Worm (Caenorhabditis elegans): ENCODE data around the gene abts-3.

Gene abts-3

DNA sequence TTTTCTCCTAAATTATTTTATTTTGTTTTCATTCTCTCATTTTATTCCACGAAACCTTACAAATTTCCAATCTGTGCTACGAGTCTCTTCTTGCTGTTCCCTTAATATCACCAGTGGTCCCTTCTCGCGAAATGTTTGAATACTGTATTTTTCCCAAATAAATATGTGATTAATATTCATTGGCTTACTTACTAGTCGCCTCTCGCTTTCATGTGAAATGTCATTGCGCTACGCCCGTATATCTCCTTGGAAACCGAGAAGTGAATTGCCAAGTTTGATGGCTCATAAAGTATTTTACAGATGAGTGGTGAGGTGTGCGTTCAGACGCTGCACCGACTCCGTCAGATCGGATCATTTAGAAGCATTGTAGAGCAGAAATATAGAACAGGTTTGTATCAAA lies 7.4 kb upstream of the abts-3 start, which contains the start of gene rars-2:
Gene rars-2, plus strand, starts transcription at position 301 of the 400 bp plus-strand sequence.
- TF ChIP-seq mdl-1 (tag; optimal IDR thresholded peaks at IDR 0.05) (no peak), fkh-8 (tag; optimal IDR thresholded peaks at IDR 0.05) (no peak), C04F5.9 (tag; optimal IDR thresholded peaks at IDR 0.05) (no peak), tlp-1 (tag; optimal IDR thresholded peaks at IDR 0.05) (no peak), zag-1 (tag; optimal IDR thresholded peaks at IDR 0.05) (no peak), unc-30 (tag; optimal IDR thresholded peaks at IDR 0.05) (no peak), nhr-76 (tag; optimal IDR thresholded peaks at IDR 0.05) (no peak), hpl-2 (GFP tag; optimal IDR thresholded peaks at IDR 0.05) (no peak), unc-130 (tag; optimal IDR thresholded peaks at IDR 0.05) (no peak), sup-37 (GFP tag; optimal IDR thresholded peaks at IDR 0.05) (no peak), nhr-71 (tag; optimal IDR thresholded peaks at IDR 0.05) (no peak), efl-3 (GFP tag; optimal IDR thresholded peaks at IDR 0.05) (no peak), ceh-8 (GFP tag; optimal IDR thresholded peaks at IDR 0.05) (no peak), sox-4 (tag; optimal IDR thresholded peaks at IDR 0.05) (no peak), C16A3.4 (tag; optimal IDR thresholded peaks at IDR 0.05) (no peak), rnt-1 (tag; optimal IDR thresholded peaks at IDR 0.05) (no peak), alr-1 (tag; optimal IDR thresholded peaks at IDR 0.05; ENCODE audit: borderline replicate concordance) (no peak)

DNA sequence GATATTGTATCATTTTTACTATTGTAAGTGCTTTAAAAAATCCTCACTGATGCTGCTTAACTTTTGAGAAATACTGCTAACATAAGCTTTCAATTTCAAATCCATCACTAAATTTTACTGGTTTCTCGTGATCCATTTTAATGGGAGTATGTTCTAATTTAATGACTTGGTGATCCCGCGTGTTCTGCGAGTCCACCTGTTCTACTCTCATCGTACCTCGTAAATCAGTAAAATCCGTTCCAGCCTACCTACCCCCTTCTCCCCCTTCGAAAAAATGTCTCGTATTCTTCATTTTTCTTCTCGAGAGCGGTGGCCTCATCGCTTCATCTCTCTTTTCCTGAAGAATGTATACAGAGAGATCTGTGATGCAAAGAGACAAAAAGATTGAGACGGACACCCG lies 2.8 kb downstream of the abts-3 start:
- TF ChIP-seq unc-130 (tag; optimal IDR thresholded peaks at IDR 0.05) (no peak), fkh-4 (tag; optimal IDR thresholded peaks at IDR 0.05; ENCODE audit: borderline replicate concordance) (no peak), mep-1 (tag; optimal IDR thresholded peaks at IDR 0.05) (no peak), egl-27 (tag; optimal IDR thresholded peaks at IDR 0.05) (no peak), snu-23 (GFP tag; optimal IDR thresholded peaks at IDR 0.05) (no peak), C16A3.4 (tag; optimal IDR thresholded peaks at IDR 0.05) (no peak), blmp-1 (tag; optimal IDR thresholded peaks at IDR 0.05) (no peak), nhr-237 (tag; optimal IDR thresholded peaks at IDR 0.05) (no peak), lin-15B (tag; optimal IDR thresholded peaks at IDR 0.05) (no peak), nhr-71 (tag; optimal IDR thresholded peaks at IDR 0.05) (no peak), lin-35 (GFP tag; optimal IDR thresholded peaks at IDR 0.05) (no peak), efl-3 (GFP tag; optimal IDR thresholded peaks at IDR 0.05) (no peak), mef-2 (tag; optimal IDR thresholded peaks at IDR 0.05) (no peak)

- TF ChIP-seq mep-1 (tag; optimal IDR thresholded peaks at IDR 0.05) (peak; percentile 33), snu-23 (GFP tag; optimal IDR thresholded peaks at IDR 0.05) (peak; percentile 10), lin-14 (GFP tag; optimal IDR thresholded peaks at IDR 0.05) (peak; percentile 50), nhr-71 (tag; optimal IDR thresholded peaks at IDR 0.05) (no peak), rnt-1 (tag; optimal IDR thresholded peaks at IDR 0.05) (peak; percentile 48)
Observed at ce11 chrII:6136712-6137111, 4.0 kb downstream of the abts-3 start.

- no peak for TF ChIP-seq skn-1 (tag; optimal IDR thresholded peaks at IDR 0.05)
- peak; percentile 46 for TF ChIP-seq lin-14 (GFP tag; optimal IDR thresholded peaks at IDR 0.05)
- peak; percentile 63 for TF ChIP-seq dsc-1 (tag; optimal IDR thresholded peaks at IDR 0.05)
- no peak for TF ChIP-seq ceh-90 (tag; optimal IDR thresholded peaks at IDR 0.05)
- TF ChIP-seq nhr-71 (tag; optimal IDR thresholded peaks at IDR 0.05): no peak
- TF ChIP-seq ztf-11 (tag; optimal IDR thresholded peaks at IDR 0.05): no peak
Observed at ce11 chrII:6138138-6138537, 5.4 kb downstream of the abts-3 start.

DNA sequence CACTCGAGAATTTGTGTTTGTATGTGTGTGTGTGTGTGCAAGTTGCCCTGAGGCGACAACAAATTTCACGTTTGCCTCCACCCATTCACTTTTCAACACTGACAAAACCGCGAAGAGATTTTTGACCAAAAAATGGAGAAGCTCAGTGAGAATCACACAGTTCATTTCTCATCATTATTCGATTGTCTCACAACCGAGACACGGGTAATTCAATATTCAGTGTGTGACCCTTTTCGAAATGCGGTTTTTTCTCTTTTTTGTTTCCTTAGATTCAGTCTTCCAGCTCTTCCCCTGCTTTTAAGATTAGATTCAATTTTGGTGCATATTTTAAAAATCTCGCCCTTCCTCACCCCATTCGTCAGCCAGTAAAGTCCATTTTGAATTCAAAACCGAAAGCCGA lies 6.8 kb downstream of the abts-3 start:
- peak; percentile 62 for TF ChIP-seq lin-14 (GFP tag; optimal IDR thresholded peaks at IDR 0.05)
- TF ChIP-seq C34B4.2 (tag; optimal IDR thresholded peaks at IDR 0.05): no peak
- peak; percentile 42 for TF ChIP-seq fkh-10 (GFP tag; optimal IDR thresholded peaks at IDR 0.05)

- TF ChIP-seq lin-14 (GFP tag; optimal IDR thresholded peaks at IDR 0.05): peak; percentile 52
- TF ChIP-seq rnt-1 (tag; optimal IDR thresholded peaks at IDR 0.05): peak; percentile 16
- TF ChIP-seq zag-1 (tag; optimal IDR thresholded peaks at IDR 0.05): no peak
- peak; percentile 62 for TF ChIP-seq fkh-10 (GFP tag; optimal IDR thresholded peaks at IDR 0.05)
- TF ChIP-seq C34B4.2 (tag; optimal IDR thresholded peaks at IDR 0.05): no peak
- no peak for TF ChIP-seq aly-2 (tag; optimal IDR thresholded peaks at IDR 0.05)
Observed at ce11 chrII:6142539-6142938, 9.8 kb downstream of the abts-3 start.

Measured in whole organism, L1 larva.